Worm (Caenorhabditis elegans) whole organism, L4 larva: ENCODE data around the gene fbxb-118.

ENCODE experiments used
- D1046.2 ChIP-seq: fragments of 200-800 bp; sonication (Bioruptor generic); IDR thresholded peaks from 2 replicates; pipeline ENCODE4 v1.3.6; 2022; ENCODE audit warnings: missing genetic modification characterization, missing compliant biosample characterization
- F10B5.3 ChIP-seq: sonication (generic microtip); optimal IDR thresholded peaks from 2 replicates; lab custom pipeline; 2016; ENCODE audit warnings: mild to moderate bottlenecking, missing genetic modification characterization, missing compliant biosample characterization
- F26F4.8 ChIP-seq: fragments of 200-800 bp; sonication (Bioruptor generic); conservative IDR thresholded peaks from 2 replicates; pipeline ENCODE4 v1.3.6; 2022; ENCODE audit warnings: missing genetic modification characterization, missing compliant biosample characterization
- F44E2.7 ChIP-seq: fragments of 200-800 bp; sonication (Bioruptor generic); IDR thresholded peaks from 2 replicates; pipeline ENCODE4 v2.1.2; 2022; ENCODE audit warnings: missing genetic modification characterization, missing compliant biosample characterization
- F49E8.2 ChIP-seq: sonication (generic microtip); optimal IDR thresholded peaks from 2 replicates; lab custom pipeline; 2016; ENCODE audit warnings: missing compliant biosample characterization, mild to moderate bottlenecking, missing genetic modification characterization, borderline replicate concordance
- ZK337.2 ChIP-seq: fragments of 200-800 bp; sonication (Bioruptor generic); IDR thresholded peaks from 2 replicates; pipeline ENCODE4 v1.3.6; 2022; ENCODE audit warnings: missing genetic modification reagents, missing genetic modification characterization, missing compliant biosample characterization
- ZK546.5 ChIP-seq, 2 experiments: sonication (generic microtip); optimal IDR thresholded peaks; 2 replicates each; lab custom pipeline; 2017; ENCODE audit warnings: missing biosample characterization in 2 of 2, missing genetic modification characterization in 2 of 2
- aha-1 ChIP-seq: fragments of 150-350 bp; peaks from one replicate; lab custom pipeline; 2014; ENCODE audit warnings: missing biosample characterization, missing genetic modification characterization
- ama-1 ChIP-seq: fragments of 150-350 bp; optimal IDR thresholded peaks from 2 replicates; lab custom pipeline; 2014; ENCODE audit warnings: inconsistent platforms, mixed read lengths
- ceh-20 ChIP-seq: fragments of 200-800 bp; sonication (Bioruptor generic); IDR thresholded peaks from 2 replicates; pipeline ENCODE4 v1.3.6; 2022; ENCODE audit warnings: missing genetic modification reagents, missing genetic modification characterization, missing compliant biosample characterization
- ceh-62 ChIP-seq: sonication (generic microtip); optimal IDR thresholded peaks from 2 replicates; lab custom pipeline; 2017; ENCODE audit warnings: missing biosample characterization, missing genetic modification characterization
- ceh-82 ChIP-seq: sonication (generic microtip); optimal IDR thresholded peaks from 2 replicates; lab custom pipeline; 2017; ENCODE audit warnings: missing biosample characterization, missing genetic modification characterization
- ces-1 ChIP-seq: fragments of 150-350 bp; sonication (generic microtip); optimal IDR thresholded peaks from 4 replicates; lab custom pipeline; 2014; ENCODE audit warnings: missing biosample characterization, missing genetic modification reagents, missing genetic modification characterization
- dmd-8 ChIP-seq: fragments of 200-800 bp; sonication (Bioruptor generic); IDR thresholded peaks from 2 replicates; pipeline ENCODE4 v1.3.6; 2022; ENCODE audit warnings: missing genetic modification characterization, missing compliant biosample characterization
- dmd-9 ChIP-seq: fragments of 200-800 bp; sonication (Bioruptor generic); IDR thresholded peaks from 2 replicates; pipeline ENCODE4 v1.3.6; 2022; ENCODE audit warnings: missing genetic modification reagents, missing genetic modification characterization, missing compliant biosample characterization
- dpl-1 ChIP-seq: fragments of 150-350 bp; optimal IDR thresholded peaks from 2 replicates; lab custom pipeline; 2014; ENCODE audit warnings: missing biosample characterization, missing genetic modification reagents, missing genetic modification characterization
- duxl-1 ChIP-seq: sonication (generic microtip); optimal IDR thresholded peaks from 2 replicates; lab custom pipeline; 2016; ENCODE audit warnings: mild to moderate bottlenecking, missing genetic modification characterization, moderate library complexity, missing compliant biosample characterization; ENCODE audit not compliant: poor library complexity
- hlh-30 ChIP-seq: sonication (generic microtip); optimal IDR thresholded peaks from 2 replicates; lab custom pipeline; 2017; ENCODE audit warnings: antibody characterized with exemption, mild to moderate bottlenecking, missing genetic modification characterization, missing compliant biosample characterization; ENCODE audit not compliant: insufficient read depth
- lim-7 ChIP-seq: fragments of 200-800 bp; sonication (Bioruptor generic); IDR thresholded peaks from 2 replicates; pipeline ENCODE4 v1.3.6; 2022; ENCODE audit warnings: missing genetic modification characterization, missing compliant biosample characterization
- lin-1 ChIP-seq: fragments of 200-800 bp; sonication (Bioruptor generic); IDR thresholded peaks from 2 replicates; pipeline ENCODE4 v1.3.6; 2022; ENCODE audit warnings: missing genetic modification reagents, missing genetic modification characterization, missing compliant biosample characterization
- lin-39 ChIP-seq: fragments of 150-350 bp; optimal IDR thresholded peaks from 2 replicates; lab custom pipeline; 2014; ENCODE audit warnings: missing biosample characterization, missing genetic modification reagents, missing genetic modification characterization
- lir-3 ChIP-seq: sonication (generic microtip); optimal IDR thresholded peaks from 2 replicates; lab custom pipeline; 2016; ENCODE audit warnings: mild to moderate bottlenecking, missing genetic modification characterization, missing compliant biosample characterization
- mxl-3 ChIP-seq: fragments of 200-800 bp; sonication (Bioruptor generic); optimal IDR thresholded peaks from 2 replicates; lab custom pipeline; 2018; ENCODE audit warnings: mild to moderate bottlenecking, missing genetic modification characterization, missing compliant biosample characterization
- nhr-25 ChIP-seq: sonication (generic microtip); optimal IDR thresholded peaks from 2 replicates; lab custom pipeline; 2017; ENCODE audit warnings: missing genetic modification characterization, mild to moderate bottlenecking, missing compliant biosample characterization, antibody characterized with exemption, moderate library complexity, borderline replicate concordance; ENCODE audit not compliant: insufficient read depth
- nhr-28 ChIP-seq: fragments of 150-350 bp; optimal IDR thresholded peaks from 2 replicates; lab custom pipeline; 2014; ENCODE audit warnings: missing biosample characterization, missing genetic modification characterization
- nhr-41 ChIP-seq: fragments of 200-800 bp; sonication (Bioruptor generic); IDR thresholded peaks from 2 replicates; pipeline ENCODE4 v1.3.6; 2022; ENCODE audit warnings: missing genetic modification reagents, missing genetic modification characterization, missing compliant biosample characterization
- nhr-48 ChIP-seq: sonication (generic microtip); optimal IDR thresholded peaks from 2 replicates; lab custom pipeline; 2016; ENCODE audit warnings: mild to moderate bottlenecking, missing genetic modification characterization, missing compliant biosample characterization
- nhr-77 ChIP-seq: fragments of 150-350 bp; optimal IDR thresholded peaks from 2 replicates; lab custom pipeline; 2014; ENCODE audit warnings: missing biosample characterization, missing genetic modification characterization
- php-3 ChIP-seq: fragments of 200-800 bp; sonication (Bioruptor generic); IDR thresholded peaks from 2 replicates; pipeline ENCODE4 v1.3.6; 2022; ENCODE audit warnings: missing genetic modification reagents, missing genetic modification characterization, missing compliant biosample characterization
- set-16 ChIP-seq: fragments of 200-800 bp; sonication (Bioruptor generic); IDR thresholded peaks from 2 replicates; pipeline ENCODE4 v1.3.6; 2022; ENCODE audit warnings: missing genetic modification reagents, missing genetic modification characterization, missing compliant biosample characterization

Gene fbxb-118

ce11 chrII:4081891-4082290 lies 18.0 kb upstream of the fbxb-118 start:
- TF ChIP-seq aha-1 (tag; lab: Kevin White, UChicago) (peak; percentile 57), duxl-1 (tag; lab: Kevin White, UChicago) (no peak)

ce11 chrII:4081141-4081540 lies 17.2 kb upstream of the fbxb-118 start:
- TF ChIP-seq ceh-62 (tag; lab: Kevin White, UChicago) (no peak), aha-1 (tag; lab: Kevin White, UChicago) (peak; percentile 43), F49E8.2 (tag; lab: Kevin White, UChicago) (no peak), set-16 (GFP tag; lab: Robert Waterston, UW) (peak; percentile 65)

- TF ChIP-seq set-16 (GFP tag; lab: Robert Waterston, UW), result peak; percentile 67
Measured at ce11 chrII:4078048-4078447, 14.2 kb upstream of the fbxb-118 start.

ce11 chrII:4074710-4075109 lies 10.8 kb upstream of the fbxb-118 start:
- no peak for TF ChIP-seq lim-7 (GFP tag; lab: Robert Waterston, UW)
- TF ChIP-seq ZK337.2 (GFP tag; lab: Robert Waterston, UW), result no peak
- TF ChIP-seq hlh-30, result no peak
- no peak for TF ChIP-seq php-3 (GFP tag; lab: Robert Waterston, UW)
- no peak for TF ChIP-seq nhr-25
- TF ChIP-seq lir-3, result no peak

- TF ChIP-seq nhr-77 (tag; lab: Kevin White, UChicago) (no peak), set-16 (GFP tag; lab: Robert Waterston, UW) (peak; percentile 68)
- TF ChIP-seq, all 104 proteins: peak for 1
Measured at ce11 chrII:4071075-4071474, 7.2 kb upstream of the fbxb-118 start.

ce11 chrII:4068141-4068540 lies 4.2 kb upstream of the fbxb-118 start:
- TF ChIP-seq F10B5.3 (no peak), aha-1 (tag; lab: Kevin White, UChicago) (peak; percentile 92), dpl-1 (GFP tag; lab: Kevin White, UChicago) (no peak), D1046.2 (GFP tag; lab: Robert Waterston, UW) (no peak), nhr-28 (no peak), F26F4.8 (no peak)

ce11 chrII:4067258-4067657 lies 3.4 kb upstream of the fbxb-118 start, which contains the start of gene W06A11.1:
Gene W06A11.1, plus strand, starts transcription at chrII:4067558.
- TF ChIP-seq F44E2.7 (GFP tag; lab: Robert Waterston, UW) (no peak), ces-1 (GFP tag; lab: Kevin White, UChicago) (no peak)

- TF ChIP-seq dmd-8 (GFP tag; lab: Robert Waterston, UW) (no peak), lin-1 (GFP tag; lab: Robert Waterston, UW) (no peak), mxl-3 (GFP tag; lab: Kevin White, UChicago) (no peak), lin-39 (tag; lab: Kevin White, UChicago) (no peak), ceh-20 (GFP tag; lab: Robert Waterston, UW) (no peak), ceh-82 (no peak), nhr-41 (GFP tag; lab: Robert Waterston, UW) (no peak), nhr-28 (no peak), ama-1 (lab: Kevin White, UChicago) (no peak), nhr-48 (no peak), dmd-9 (no peak), ZK546.5 (tag; optimal IDR thresholded peaks at IDR 0.05; lab: Kevin White, UChicago) (no peak)
Measured at ce11 chrII:4062477-4062876, 1.4 kb downstream of the fbxb-118 start, which contains the start of gene gadr-4. Gene gadr-4, minus strand, starts transcription at chrII:4062577.
